Worm (Caenorhabditis elegans) whole organism, L3 larva: ENCODE measurements around the gene srh-275.

Experiments used
- R02D3.7 ChIP-seq: fragments of 150-350 bp; optimal IDR thresholded peaks from 2 replicates; lab custom pipeline; 2014; ENCODE audit warnings: missing biosample characterization, missing genetic modification characterization
- aly-2 ChIP-seq: fragments of 150-350 bp; optimal IDR thresholded peaks from 2 replicates; lab custom pipeline; 2014; ENCODE audit warnings: missing biosample characterization, missing genetic modification characterization
- ama-1 ChIP-seq: fragments of 150-350 bp; optimal IDR thresholded peaks from 2 replicates; lab custom pipeline; 2018
- ceh-16 ChIP-seq: sonication (generic microtip); optimal IDR thresholded peaks from 2 replicates; lab custom pipeline; 2017; ENCODE audit warnings: missing biosample characterization, missing genetic modification characterization
- ceh-28 ChIP-seq: fragments of 150-350 bp; optimal IDR thresholded peaks from 2 replicates; lab custom pipeline; 2014; ENCODE audit warnings: missing biosample characterization, missing genetic modification reagents, missing genetic modification characterization
- ceh-82 ChIP-seq: fragments of 150-350 bp; optimal IDR thresholded peaks from 2 replicates; lab custom pipeline; 2014; ENCODE audit warnings: missing biosample characterization, missing genetic modification characterization
- ceh-9 ChIP-seq: sonication (generic microtip); optimal IDR thresholded peaks from 2 replicates; lab custom pipeline; 2018; ENCODE audit warnings: missing biosample characterization, missing genetic modification characterization
- daf-12 ChIP-seq: fragments of 150-350 bp; optimal IDR thresholded peaks from 2 replicates; lab custom pipeline; 2014; ENCODE audit warnings: missing biosample characterization, missing genetic modification reagents, missing genetic modification characterization
- egl-5 ChIP-seq: fragments of 150-350 bp; optimal IDR thresholded peaks from 2 replicates; lab custom pipeline; 2017; ENCODE audit warnings: missing biosample characterization, missing genetic modification reagents, missing genetic modification characterization, inconsistent platforms
- elt-2 ChIP-seq: sonication (generic microtip); optimal IDR thresholded peaks from 2 replicates; lab custom pipeline; 2016; ENCODE audit warnings: missing genetic modification reagents, mild to moderate bottlenecking, missing genetic modification characterization, missing compliant biosample characterization
- elt-3 ChIP-seq, 3 experiments: fragments of 150-350 bp in 1 of 3; sonication (generic microtip) in 2 of 3; optimal IDR thresholded peaks; 2 replicates in 2 of 3; 4 replicates in 1 of 3; lab custom pipeline; 2014 to 2017; ENCODE audit warnings: missing biosample characterization in 3 of 3, missing genetic modification characterization in 3 of 3
- eor-1 ChIP-seq, 2 experiments: fragments of 150-350 bp; optimal IDR thresholded peaks; 2 replicates each; lab custom pipeline; 2014 to 2018; ENCODE audit warnings: missing biosample characterization in 2 of 2, missing genetic modification characterization in 2 of 2
- fkh-10 ChIP-seq: sonication (generic microtip); optimal IDR thresholded peaks from 2 replicates; lab custom pipeline; 2017; ENCODE audit warnings: missing biosample characterization, missing genetic modification reagents, missing genetic modification characterization
- fkh-2 ChIP-seq: fragments of 150-350 bp; optimal IDR thresholded peaks from 2 replicates; lab custom pipeline; 2014; ENCODE audit warnings: missing biosample characterization, missing genetic modification reagents, missing genetic modification characterization
- fos-1 ChIP-seq: fragments of 150-350 bp; optimal IDR thresholded peaks from 2 replicates; lab custom pipeline; 2014; ENCODE audit warnings: missing biosample characterization, missing genetic modification characterization
- lin-39 ChIP-seq: fragments of 150-350 bp; optimal IDR thresholded peaks from 2 replicates; lab custom pipeline; 2018; ENCODE audit warnings: missing biosample characterization, missing genetic modification reagents, missing genetic modification characterization
- mdl-1 ChIP-seq: fragments of 150-350 bp; optimal IDR thresholded peaks from 2 replicates; lab custom pipeline; 2014; ENCODE audit warnings: missing biosample characterization, missing genetic modification characterization
- mml-1 ChIP-seq: fragments of 150-350 bp; sonication (generic microtip); optimal IDR thresholded peaks from 3 replicates; lab custom pipeline; 2014; ENCODE audit warnings: missing biosample characterization, missing genetic modification characterization
- nfya-1 ChIP-seq: sonication (generic microtip); optimal IDR thresholded peaks from 2 replicates; lab custom pipeline; 2017; ENCODE audit warnings: missing genetic modification characterization, mild to moderate bottlenecking, missing compliant biosample characterization, antibody characterized with exemption, moderate library complexity; ENCODE audit not compliant: insufficient read depth
- nhr-11 ChIP-seq: fragments of 150-350 bp; optimal IDR thresholded peaks from 2 replicates; lab custom pipeline; 2014; ENCODE audit warnings: missing biosample characterization, missing genetic modification characterization
- nhr-12 ChIP-seq: fragments of 150-350 bp; optimal IDR thresholded peaks from 2 replicates; lab custom pipeline; 2014; ENCODE audit warnings: missing biosample characterization, missing genetic modification characterization
- nhr-25 ChIP-seq: sonication (generic microtip); optimal IDR thresholded peaks from 2 replicates; lab custom pipeline; 2017; ENCODE audit warnings: missing biosample characterization, missing genetic modification characterization
- nhr-28 ChIP-seq: fragments of 150-350 bp; optimal IDR thresholded peaks from 2 replicates; lab custom pipeline; 2014; ENCODE audit warnings: missing biosample characterization, missing genetic modification characterization
- nhr-67 ChIP-seq: fragments of 150-350 bp; optimal IDR thresholded peaks from 2 replicates; lab custom pipeline; 2014; ENCODE audit warnings: missing biosample characterization, missing genetic modification characterization
- nhr-77 ChIP-seq: fragments of 150-350 bp; optimal IDR thresholded peaks from 2 replicates; lab custom pipeline; 2014; ENCODE audit warnings: missing biosample characterization, missing genetic modification characterization
- pha-4 ChIP-seq: fragments of 150-350 bp; optimal IDR thresholded peaks from 2 replicates; lab custom pipeline; 2014; ENCODE audit warnings: missing biosample characterization, missing genetic modification reagents, missing genetic modification characterization
- pqm-1 ChIP-seq: fragments of 150-350 bp; optimal IDR thresholded peaks from 2 replicates; lab custom pipeline; 2017; ENCODE audit warnings: missing biosample characterization, missing genetic modification characterization, inconsistent platforms
- skn-1 ChIP-seq: fragments of 150-350 bp; optimal IDR thresholded peaks from 2 replicates; lab custom pipeline; 2014; ENCODE audit warnings: missing biosample characterization, missing genetic modification characterization
- snpc-4 ChIP-seq: fragments of 150-350 bp; optimal IDR thresholded peaks from 2 replicates; lab custom pipeline; 2014; ENCODE audit warnings: missing biosample characterization, missing genetic modification characterization
- tbx-2 ChIP-seq: sonication (generic microtip); optimal IDR thresholded peaks from 2 replicates; lab custom pipeline; 2016; ENCODE audit warnings: mild to moderate bottlenecking, missing genetic modification characterization, missing compliant biosample characterization
- unc-39 ChIP-seq: sonication (generic microtip); optimal IDR thresholded peaks from 4 replicates; lab custom pipeline; 2017; ENCODE audit warnings: missing biosample characterization, missing genetic modification characterization
- ztf-11 ChIP-seq: fragments of 150-350 bp; optimal IDR thresholded peaks from 2 replicates; lab custom pipeline; 2014; ENCODE audit warnings: missing biosample characterization, missing genetic modification characterization
- ztf-4 ChIP-seq: fragments of 150-350 bp; optimal IDR thresholded peaks from 2 replicates; lab custom pipeline; 2014; ENCODE audit warnings: missing biosample characterization, missing genetic modification characterization

The srh-275 gene

DNA sequence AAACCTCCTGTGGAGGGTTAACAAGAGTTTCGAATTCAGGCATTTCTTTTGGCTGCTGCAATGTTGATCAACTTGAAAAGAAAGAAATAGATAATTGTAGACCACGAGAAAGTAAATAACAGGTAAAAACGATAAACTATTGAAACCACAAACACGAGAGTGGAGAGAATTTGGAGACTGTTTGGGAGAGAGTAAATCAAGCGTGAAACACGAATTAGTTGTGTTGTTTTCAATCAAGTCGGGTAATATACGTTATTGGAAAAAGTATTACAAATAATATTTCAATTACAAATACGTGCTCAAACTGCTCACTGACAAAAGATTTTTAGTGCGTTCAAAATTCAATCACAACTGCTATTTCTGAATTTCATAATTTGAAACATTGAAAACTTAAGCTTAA is 28.2 kb downstream of the srh-275 start, which contains the start of gene C03G6.17:
TSS of gene C03G6.17 (minus strand) at position 101 of the 400 bp plus-strand sequence.
- no peak for TF ChIP-seq ztf-11 (tag; lab: Kevin White, UChicago)

DNA sequence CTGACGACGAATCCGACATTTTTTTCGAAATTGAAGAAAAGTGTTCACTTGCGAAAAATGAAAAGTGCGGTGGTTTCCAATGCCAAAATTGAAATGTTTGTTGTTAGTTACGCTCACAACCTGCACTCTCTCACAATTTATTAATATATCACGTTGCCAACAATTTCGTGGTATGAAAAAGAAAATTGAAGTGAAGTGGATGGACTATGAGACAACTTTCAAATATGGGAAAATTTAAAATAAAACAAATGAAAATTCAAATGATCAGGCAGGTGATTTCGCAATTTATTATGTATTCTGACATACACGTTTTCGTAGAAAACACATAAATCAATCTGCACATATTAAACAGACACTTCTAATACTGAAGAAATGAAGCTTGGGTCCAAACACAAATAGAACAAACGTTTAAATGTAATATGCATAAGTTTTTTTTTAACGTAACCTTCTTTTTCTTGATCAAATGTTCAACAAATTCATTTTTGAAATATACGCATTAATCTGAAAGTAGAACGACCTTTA is 33.3 kb downstream of the srh-275 start, which contains the start of gene srp-6:
TSS of gene srp-6 (minus strand) at position 51 of the 522 bp plus-strand sequence.
- TF ChIP-seq pha-4, result peak; percentile 1
- no peak for TF ChIP-seq ceh-82 (tag; lab: Kevin White, UChicago)

DNA sequence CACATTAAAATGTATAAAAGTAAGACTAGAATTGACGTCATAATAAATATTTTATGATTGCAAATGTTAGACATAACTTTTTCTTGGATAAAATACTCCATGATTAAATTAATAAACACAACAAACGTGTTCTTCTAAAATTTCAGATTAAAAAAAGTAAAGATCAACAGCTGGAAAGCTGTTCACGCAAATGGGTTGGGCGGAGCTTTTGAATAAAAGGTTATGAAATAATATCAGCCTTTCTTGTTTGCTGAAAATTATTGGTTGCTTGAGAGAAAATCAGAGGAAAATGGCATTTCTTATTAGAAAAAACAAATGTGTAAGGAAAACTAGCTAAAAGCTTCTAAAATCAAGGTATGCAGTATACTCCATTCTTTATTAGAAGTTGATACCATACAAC is 35.0 kb downstream of the srh-275 start, which contains the start of gene C02H6.3:
TSS of gene C02H6.3 (minus strand) at position 101 of the 400 bp plus-strand sequence.
- no peak for TF ChIP-seq daf-12
- no peak for TF ChIP-seq eor-1 (tag; optimal IDR thresholded peaks at IDR 0.05; lab: Kevin White, UChicago)
- no peak for TF ChIP-seq egl-5 (tag; lab: Kevin White, UChicago)
- TF ChIP-seq ceh-9 (tag; lab: Kevin White, UChicago), result no peak
- TF ChIP-seq snpc-4 (tag; lab: Kevin White, UChicago), result no peak
- TF ChIP-seq ceh-82 (tag; lab: Kevin White, UChicago), result no peak
- no peak for TF ChIP-seq nfya-1

DNA sequence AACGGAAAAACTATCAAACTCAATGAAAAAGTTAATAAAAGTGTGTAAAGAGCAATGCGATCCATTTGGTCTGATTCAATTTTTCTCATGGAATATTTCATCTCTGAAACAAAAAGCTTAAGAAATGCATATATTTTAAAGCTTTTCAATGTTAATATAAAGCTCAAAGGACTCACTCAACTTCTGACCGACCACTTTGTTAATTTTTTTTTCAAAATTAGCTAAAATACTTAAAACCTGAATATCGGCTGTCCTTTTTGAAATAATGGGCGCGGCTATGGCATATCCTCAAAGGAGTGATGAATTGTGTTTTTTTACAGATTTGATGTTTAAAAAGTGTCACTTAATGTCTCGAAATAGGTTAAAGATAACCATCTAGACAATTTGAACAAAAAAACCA is 37.0 kb downstream of the srh-275 start, which contains the start of gene C02H6.1:
TSS of gene C02H6.1 (minus strand) at position 101 of the 400 bp plus-strand sequence.
- TF ChIP-seq nhr-67 (tag; lab: Kevin White, UChicago) (no peak), nhr-28 (no peak), fkh-10 (no peak), R02D3.7 (tag; lab: Kevin White, UChicago) (no peak), fkh-2 (no peak), fos-1 (tag; lab: Kevin White, UChicago) (no peak), skn-1 (tag; lab: Kevin White, UChicago) (no peak), nhr-11 (no peak), tbx-2 (tag; lab: Kevin White, UChicago) (no peak), elt-3 (tag; optimal IDR thresholded peaks at IDR 0.05; lab: Kevin White, UChicago) (no peak), nhr-77 (tag; lab: Kevin White, UChicago) (no peak), nhr-12 (tag; lab: Kevin White, UChicago) (no peak), ceh-82 (tag; lab: Kevin White, UChicago) (no peak), ceh-16 (tag; lab: Kevin White, UChicago) (no peak)

DNA sequence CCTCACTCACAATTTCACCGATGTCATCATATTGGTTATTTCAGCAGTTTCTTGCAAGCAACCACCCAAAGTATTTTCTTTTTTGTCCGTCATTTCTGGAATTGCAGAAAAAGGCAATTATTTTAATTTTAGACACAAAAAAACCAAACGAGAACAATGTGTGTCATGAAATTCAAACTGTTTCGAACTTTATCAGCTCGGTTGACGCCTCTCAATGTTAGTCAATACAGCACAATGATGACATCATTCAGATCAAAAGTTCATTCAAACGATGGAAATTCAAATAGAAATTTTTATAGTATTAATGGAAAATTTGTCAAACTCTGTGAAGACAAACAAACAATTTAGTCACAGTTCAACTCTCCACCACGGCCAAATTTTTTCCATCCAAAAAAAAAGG is 39.1 kb downstream of the srh-275 start, which contains the start of gene fbxa-105:
TSS of gene fbxa-105 (minus strand) at position 97 of the 400 bp plus-strand sequence.
- TF ChIP-seq pha-4, result peak; percentile 48
- peak; percentile 9 for TF ChIP-seq pqm-1 (tag; lab: Kevin White, UChicago)
- no peak for TF ChIP-seq R02D3.7 (tag; lab: Kevin White, UChicago)
- peak; percentile 60 for TF ChIP-seq elt-2 (tag; lab: Kevin White, UChicago)

DNA sequence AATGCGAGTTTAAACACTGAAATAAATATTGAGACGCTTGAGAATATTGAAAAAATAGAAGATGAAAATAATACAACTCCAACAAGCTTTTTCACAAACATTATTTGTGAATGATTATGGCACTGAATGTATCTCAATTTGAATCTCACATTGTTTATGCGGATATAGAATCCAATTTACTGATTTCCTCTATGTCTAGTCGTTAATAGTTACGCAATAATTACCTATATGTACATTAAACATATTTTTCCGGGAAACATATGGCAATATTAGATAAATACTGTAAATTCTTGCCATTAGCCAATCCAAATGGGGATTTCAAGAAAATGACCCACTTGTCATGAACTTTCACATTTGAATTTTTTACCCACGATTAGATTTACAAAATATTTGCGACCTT is 42.6 kb downstream of the srh-275 start, which contains the start of gene srx-9:
TSS of gene srx-9 (minus strand) at position 101 of the 400 bp plus-strand sequence.
- TF ChIP-seq ztf-4 (tag; lab: Kevin White, UChicago), result no peak
- TF ChIP-seq lin-39, result no peak
- TF ChIP-seq snpc-4 (tag; lab: Kevin White, UChicago), result no peak
- no peak for TF ChIP-seq mdl-1 (tag; lab: Kevin White, UChicago)

DNA sequence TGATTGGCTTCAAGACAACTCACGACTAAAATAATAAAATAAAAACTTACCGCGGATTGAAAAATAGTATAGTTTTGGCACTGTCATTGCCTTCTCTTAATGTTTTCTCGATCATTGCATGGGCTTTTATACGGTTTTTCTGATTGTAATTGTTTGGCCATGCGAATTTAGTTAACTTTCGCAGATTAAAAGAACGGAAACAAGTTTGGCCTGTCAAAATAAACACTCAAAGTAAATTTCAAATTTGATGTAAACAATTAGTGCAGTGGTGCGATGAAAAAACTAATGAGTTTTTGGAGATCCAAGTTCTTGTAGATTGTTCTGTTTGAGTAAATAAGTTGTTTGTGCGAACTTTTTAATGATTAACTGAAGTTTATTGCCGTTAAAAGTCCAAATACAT is 46.4 kb downstream of the srh-275 start, which contains the start of gene gst-41:
TSS of gene gst-41 (minus strand) at position 101 of the 400 bp plus-strand sequence.
- no peak for TF ChIP-seq nhr-25 (tag; lab: Kevin White, UChicago)
- no peak for TF ChIP-seq nhr-28
- TF ChIP-seq nhr-77 (tag; lab: Kevin White, UChicago), result no peak
- no peak for TF ChIP-seq unc-39 (tag; lab: Kevin White, UChicago)
- TF ChIP-seq fos-1 (tag; lab: Kevin White, UChicago), result no peak
- TF ChIP-seq aly-2, result no peak
- TF ChIP-seq pha-4, result no peak
- TF ChIP-seq tbx-2 (tag; lab: Kevin White, UChicago), result no peak
- no peak for TF ChIP-seq ama-1
- no peak for TF ChIP-seq fkh-10
- no peak for TF ChIP-seq elt-3 (tag; optimal IDR thresholded peaks at IDR 0.05; lab: Kevin White, UChicago)
- TF ChIP-seq mml-1 (tag; lab: Kevin White, UChicago), result no peak
- TF ChIP-seq ceh-28 (tag; lab: Kevin White, UChicago), result no peak
- TF ChIP-seq ztf-4 (tag; lab: Kevin White, UChicago), result no peak
- TF ChIP-seq ztf-11 (tag; lab: Kevin White, UChicago), result no peak
